Fruit fly (Drosophila melanogaster): Measurements from ENCODE around the gene CG10657.

The CG10657 gene

dm6 chr3L:12482917-12483316 lies 14.1 kb downstream of the CG10657 start (continued):
- TF ChIP-seq ato (GFP tag; IDR thresholded peaks at IDR 0.05; ENCODE audit: partially characterized antibody) (no peak), cwo (GFP tag; optimal IDR thresholded peaks at IDR 0.05) (peak; percentile 56), CG6254 (GFP tag; optimal IDR thresholded peaks at IDR 0.05) (peak; percentile 68), Sox100B (GFP tag; optimal IDR thresholded peaks at IDR 0.05) (peak; percentile 86), CG12071 (GFP tag; optimal IDR thresholded peaks at IDR 0.05) (peak; percentile 9), CG3847 (GFP tag; IDR thresholded peaks at IDR 0.05) (peak; percentile 55), CG33213 (GFP tag; optimal IDR thresholded peaks at IDR 0.05) (peak; percentile 39), CG4707 (GFP tag; optimal IDR thresholded peaks at IDR 0.05) (no peak), ewg (GFP tag; optimal IDR thresholded peaks at IDR 0.05) (peak; percentile 64), Rx (GFP tag; IDR thresholded peaks at IDR 0.05) (peak; percentile 49), amos (GFP tag; IDR thresholded peaks at IDR 0.05; ENCODE audit: partially characterized antibody) (no peak), row (GFP tag; IDR thresholded peaks at IDR 0.05) (peak; percentile 75), H2.0 (GFP tag; IDR thresholded peaks at IDR 0.05) (peak; percentile 38; the same call in 1 of the 2 replicates), CG15479 (GFP tag; optimal IDR thresholded peaks at IDR 0.05) (no peak), lbe (GFP tag; optimal IDR thresholded peaks at IDR 0.05) (no peak), CG6765 (GFP tag; optimal IDR thresholded peaks at IDR 0.05) (peak; percentile 54), sqz (GFP tag; optimal IDR thresholded peaks at IDR 0.05) (peak; percentile 79), Spps (tag; optimal IDR thresholded peaks at IDR 0.05) (no peak), CG7928 (GFP tag; optimal IDR thresholded peaks at IDR 0.05) (no peak), z (GFP tag; IDR thresholded peaks at IDR 0.05) (no peak), Opbp (GFP tag; IDR thresholded peaks at IDR 0.05; ENCODE audit: partially characterized antibody) (no peak), fu2 (GFP tag; optimal IDR thresholded peaks at IDR 0.05) (peak; percentile 26), HmgD (GFP tag; optimal IDR thresholded peaks at IDR 0.05) (no peak), Antp (GFP tag; optimal IDR thresholded peaks at IDR 0.05) (peak; percentile 23), grn (GFP tag; optimal IDR thresholded peaks at IDR 0.05) (no peak), ash1 (GFP tag; optimal IDR thresholded peaks at IDR 0.05) (no peak), CG14441 (GFP tag; IDR thresholded peaks at IDR 0.05) (peak; percentile 60), CG32532 (GFP tag; IDR thresholded peaks at IDR 0.05) (peak; percentile 59; the same call in 1 of the 2 replicates), sob (GFP tag; IDR thresholded peaks at IDR 0.05) (peak; percentile 64), lola (GFP tag; optimal IDR thresholded peaks at IDR 0.05) (peak in 1 of 3 experiments; percentile 54), Blimp-1 (GFP tag; optimal IDR thresholded peaks at IDR 0.05) (peak; percentile 69), CG5245 (GFP tag; optimal IDR thresholded peaks at IDR 0.05) (peak; percentile 36), tin (GFP tag; optimal IDR thresholded peaks at IDR 0.05) (peak; percentile 51), Med (GFP tag) (peak; percentile 79), jumu (GFP tag; optimal IDR thresholded peaks at IDR 0.05) (peak; percentile 22), CG17361 (GFP tag; IDR thresholded peaks at IDR 0.05) (peak; percentile 88), Mad (GFP tag; optimal IDR thresholded peaks at IDR 0.05) (peak; percentile 64), CTCF (GFP tag; optimal IDR thresholded peaks at IDR 0.05) (no peak), CG34422 (GFP tag; IDR thresholded peaks at IDR 0.05) (peak; percentile 64; the same call in 2 of the 3 replicates), ken (GFP tag; IDR thresholded peaks at IDR 0.05) (peak; percentile 27; the same call in 1 of the 3 replicates), Hr51 (GFP tag; optimal IDR thresholded peaks at IDR 0.05) (peak; percentile 12 to 91), CG6654 (GFP tag; optimal IDR thresholded peaks at IDR 0.05) (peak; percentile 20), dmrt11E (tag; optimal IDR thresholded peaks at IDR 0.05) (peak; percentile 54), CG12236 (GFP tag; optimal IDR thresholded peaks at IDR 0.05) (peak; percentile 48), NfI (GFP tag; optimal IDR thresholded peaks at IDR 0.05) (peak; percentile 63), gcm2 (GFP tag; optimal IDR thresholded peaks at IDR 0.05) (peak; percentile 48), CG6854 (GFP tag; optimal IDR thresholded peaks at IDR 0.05) (peak; percentile 23), CG18764 (GFP tag; optimal IDR thresholded peaks at IDR 0.05) (peak; percentile 20), Chrac-16 (GFP tag; optimal IDR thresholded peaks at IDR 0.05) (peak; percentile 61), CG17568 (GFP tag; optimal IDR thresholded peaks at IDR 0.05) (peak; percentile 33), E2f2 (GFP tag; IDR thresholded peaks at IDR 0.05) (peak; percentile 8; the same call in 1 of the 2 replicates)

All from whole organism, embryonic.